Fruit fly (Drosophila melanogaster) whole organism, wandering third instar larva: ENCODE measurements around the gene org-1.

Experiments used
- Abd-B ChIP-seq: fragments of >200 bp; optimal IDR thresholded peaks from 2 replicates; lab custom pipeline; 2017; ENCODE audit warnings: missing biosample characterization, missing genetic modification characterization
- CG32264 ChIP-seq: fragments of 200-800 bp; sonication (Bioruptor generic); optimal IDR thresholded peaks from 2 replicates; lab custom pipeline; 2016; ENCODE audit warnings: missing biosample characterization, missing genetic modification characterization
- CG9705 ChIP-seq: fragments of 200-800 bp; sonication (Bioruptor generic); optimal IDR thresholded peaks from 2 replicates; lab custom pipeline; 2018; ENCODE audit warnings: missing biosample characterization, mild to moderate bottlenecking, missing genetic modification characterization
- CrebA ChIP-seq: fragments of 200-800 bp; sonication (Bioruptor generic); optimal IDR thresholded peaks from 2 replicates; lab custom pipeline; 2016; ENCODE audit warnings: missing biosample characterization, mild to moderate bottlenecking, missing genetic modification characterization, borderline replicate concordance
- Dif ChIP-seq: fragments of 200-275, 200-300 bp; sonication (Bioruptor generic); optimal IDR thresholded peaks from 2 replicates; lab custom pipeline; 2018; ENCODE audit warnings: missing biosample characterization, missing genetic modification characterization; ENCODE audit not compliant: partially characterized antibody
- GATAd ChIP-seq: sonication (Bioruptor generic); optimal IDR thresholded peaks from 2 replicates; lab custom pipeline; 2016; ENCODE audit warnings: missing biosample characterization, missing genetic modification characterization
- HLH106 ChIP-seq: fragments of 200-800 bp; optimal IDR thresholded peaks from 3 replicates; lab custom pipeline; 2019; ENCODE audit warnings: missing biosample characterization, mild to moderate bottlenecking, missing genetic modification characterization, moderate library complexity
- Hnf4 ChIP-seq: fragments of 200-800 bp; sonication (Bioruptor generic); optimal IDR thresholded peaks from 2 replicates; lab custom pipeline; 2016; ENCODE audit warnings: missing biosample characterization, mild to moderate bottlenecking, missing genetic modification characterization
- Hr78 ChIP-seq: fragments of >200 bp; optimal IDR thresholded peaks from 2 replicates; lab custom pipeline; 2017; ENCODE audit warnings: missing biosample characterization, missing genetic modification characterization
- Jra ChIP-seq: sonication (Bioruptor generic); optimal IDR thresholded peaks from 2 replicates; lab custom pipeline; 2016; ENCODE audit warnings: missing biosample characterization, missing genetic modification characterization
- Mio ChIP-seq: sonication (Bioruptor generic); optimal IDR thresholded peaks from 2 replicates; lab custom pipeline; 2016; ENCODE audit warnings: missing biosample characterization, missing genetic modification characterization
- Myc ChIP-seq: fragments of >200 bp; optimal IDR thresholded peaks from 2 replicates; lab custom pipeline; 2017
- N ChIP-seq: fragments of >200 bp; optimal IDR thresholded peaks from 2 replicates; lab custom pipeline; 2018; ENCODE audit warnings: missing biosample characterization, missing external identifiers, missing genetic modification characterization
- OdsH ChIP-seq: fragments of 200-800 bp; sonication (Bioruptor generic); optimal IDR thresholded peaks from 2 replicates; lab custom pipeline; 2016; ENCODE audit warnings: missing biosample characterization, mild to moderate bottlenecking, missing genetic modification characterization
- Rel ChIP-seq, 2 experiments: fragments of 200-800 bp; sonication (Bioruptor generic) in 1 of 2; optimal IDR thresholded peaks; 2 replicates in 1 of 2; 3 replicates in 1 of 2; lab custom pipeline; 2016 to 2019; ENCODE audit warnings: mild to moderate bottlenecking in 2 of 2, missing biosample characterization in 2 of 2, missing genetic modification characterization in 2 of 2, moderate library complexity in 1 of 2
- Sp1 ChIP-seq: fragments of 200-800 bp; sonication (Bioruptor generic); optimal IDR thresholded peaks from 3 replicates; lab custom pipeline; 2019; ENCODE audit warnings: missing biosample characterization, mild to moderate bottlenecking, missing genetic modification characterization, moderate library complexity
- br ChIP-seq: fragments of 200-800 bp; sonication (Bioruptor generic); optimal IDR thresholded peaks from 2 replicates; lab custom pipeline; 2016; ENCODE audit warnings: missing biosample characterization, missing genetic modification characterization
- brk ChIP-seq: fragments of 200-800 bp; sonication (Bioruptor generic); optimal IDR thresholded peaks from 2 replicates; lab custom pipeline; 2016; ENCODE audit warnings: missing biosample characterization, mild to moderate bottlenecking, missing genetic modification characterization
- dl ChIP-seq, 2 experiments: fragments of 175-275, 200-275 bp in 1 of 2; fragments of 200-275 bp in 1 of 2; sonication (Bioruptor generic); optimal IDR thresholded peaks; lab custom pipeline; 2018; ENCODE audit warnings: mild to moderate bottlenecking in 2 of 2, missing biosample characterization in 2 of 2, missing genetic modification characterization in 2 of 2, moderate library complexity in 2 of 2; ENCODE audit not compliant: partially characterized antibody in 2 of 2, insufficient read depth in 1 of 2
- dmrt93B ChIP-seq: fragments of 200-800 bp; sonication (Bioruptor generic); optimal IDR thresholded peaks from 2 replicates; lab custom pipeline; 2018; ENCODE audit warnings: missing biosample characterization, mild to moderate bottlenecking, missing genetic modification characterization
- dsf ChIP-seq: sonication (Bioruptor generic); optimal IDR thresholded peaks from 2 replicates; lab custom pipeline; 2016; ENCODE audit warnings: missing biosample characterization, missing genetic modification characterization, borderline replicate concordance
- ey ChIP-seq: fragments of 200-800 bp; sonication (Bioruptor generic); optimal IDR thresholded peaks from 2 replicates; lab custom pipeline; 2016; ENCODE audit warnings: missing biosample characterization, missing genetic modification characterization
- foxo ChIP-seq, 2 experiments: fragments of 200-800 bp; sonication (Bioruptor generic); optimal IDR thresholded peaks; 2 replicates in 1 of 2; 3 replicates in 1 of 2; lab custom pipeline; 2016 to 2017; ENCODE audit warnings: missing biosample characterization in 2 of 2, missing genetic modification characterization in 2 of 2
- jim ChIP-seq: fragments of 175-275, 200-325 bp; sonication (Bioruptor generic); optimal IDR thresholded peaks from 2 replicates; lab custom pipeline; 2016; ENCODE audit warnings: missing biosample characterization, mild to moderate bottlenecking, missing genetic modification characterization
- lola ChIP-seq: fragments of >200 bp; optimal IDR thresholded peaks from 2 replicates; lab custom pipeline; 2017; ENCODE audit warnings: missing biosample characterization, missing genetic modification characterization
- pan ChIP-seq: fragments of >200 bp; optimal IDR thresholded peaks from 2 replicates; lab custom pipeline; 2017
- psq ChIP-seq: fragments of 200-800 bp; sonication (Bioruptor generic); optimal IDR thresholded peaks from 3 replicates; lab custom pipeline; 2017; ENCODE audit warnings: missing biosample characterization, mild to moderate bottlenecking, missing genetic modification characterization, moderate library complexity
- rgr ChIP-seq: fragments of 200-800 bp; sonication (Bioruptor generic); optimal IDR thresholded peaks from 3 replicates; lab custom pipeline; 2016; ENCODE audit warnings: missing biosample characterization, mild to moderate bottlenecking, missing genetic modification characterization
- sage ChIP-seq: fragments of 200-800 bp; sonication (Bioruptor generic); optimal IDR thresholded peaks from 2 replicates; lab custom pipeline; 2016; ENCODE audit warnings: missing biosample characterization, mild to moderate bottlenecking, missing genetic modification characterization
- sv ChIP-seq: fragments of 200-800 bp; sonication (Bioruptor generic); optimal IDR thresholded peaks from 3 replicates; lab custom pipeline; 2016; ENCODE audit warnings: missing biosample characterization, missing genetic modification characterization
- tai ChIP-seq: sonication (Bioruptor generic); optimal IDR thresholded peaks from 2 replicates; lab custom pipeline; 2016; ENCODE audit warnings: missing biosample characterization, missing genetic modification characterization
- usp ChIP-seq: fragments of >200 bp; optimal IDR thresholded peaks from 2 replicates; lab custom pipeline; 2017; ENCODE audit warnings: missing biosample characterization, missing genetic modification characterization
- woc ChIP-seq: sonication (Bioruptor generic); optimal IDR thresholded peaks from 2 replicates; lab custom pipeline; 2016; ENCODE audit warnings: missing biosample characterization, mild to moderate bottlenecking, missing genetic modification characterization

org-1 gene

dm6 chrX:8452163-8452562, 2.7 kb downstream of the org-1 start:
- TF ChIP-seq Abd-B (GFP tag; lab: Kevin White, UChicago) = no peak
- TF ChIP-seq CG9705 (GFP tag; lab: Kevin White, UChicago) = no peak

dm6 chrX:8450214-8450904, 4.5 kb downstream of the org-1 start:
- TF ChIP-seq foxo (GFP tag; optimal IDR thresholded peaks at IDR 0.05; lab: Kevin White, UChicago) = no peak
- TF ChIP-seq N (GFP tag; lab: Kevin White, UChicago) = no peak
- TF ChIP-seq sv (GFP tag; lab: Kevin White, UChicago) = no peak
- TF ChIP-seq usp (GFP tag; lab: Kevin White, UChicago) = no peak
- TF ChIP-seq lola (GFP tag; lab: Kevin White, UChicago) = no peak
- no peak for TF ChIP-seq dsf (GFP tag; lab: Kevin White, UChicago)
- TF ChIP-seq Jra (GFP tag; lab: Kevin White, UChicago) = no peak
- no peak for TF ChIP-seq psq (GFP tag; lab: Kevin White, UChicago)
- no peak for TF ChIP-seq Hnf4 (GFP tag; lab: Kevin White, UChicago)
- TF ChIP-seq rgr (GFP tag; lab: Kevin White, UChicago) = no peak
- TF ChIP-seq Rel (GFP tag; optimal IDR thresholded peaks at IDR 0.05; lab: Kevin White, UChicago) = no peak
- TF ChIP-seq Rel (tag; optimal IDR thresholded peaks at IDR 0.05; lab: Kevin White, UChicago) = no peak
- no peak for TF ChIP-seq Myc (lab: Kevin White, UChicago)
- no peak for TF ChIP-seq sage (GFP tag; lab: Kevin White, UChicago)
- no peak for TF ChIP-seq brk (GFP tag; lab: Kevin White, UChicago)
- TF ChIP-seq Sp1 (GFP tag; lab: Kevin White, UChicago) = no peak
- no peak for TF ChIP-seq br
- no peak for TF ChIP-seq jim
- no peak for TF ChIP-seq OdsH
- no peak for TF ChIP-seq CrebA
- no peak for TF ChIP-seq Mio (GFP tag; lab: Kevin White, UChicago)

dm6 chrX:8448171-8448570, 6.7 kb downstream of the org-1 start:
- no peak for TF ChIP-seq woc (GFP tag; lab: Kevin White, UChicago)
- no peak for TF ChIP-seq N (GFP tag; lab: Kevin White, UChicago)
- TF ChIP-seq tai (GFP tag; lab: Kevin White, UChicago) = no peak
- no peak for TF ChIP-seq rgr (GFP tag; lab: Kevin White, UChicago)
- TF ChIP-seq ey (GFP tag; lab: Kevin White, UChicago) = no peak
- no peak for TF ChIP-seq dmrt93B (GFP tag; lab: Kevin White, UChicago)

- TF ChIP-seq Jra (GFP tag; lab: Kevin White, UChicago) (no peak), pan (lab: Kevin White, UChicago) (no peak)
These were observed 7.7 kb downstream of the org-1 start for dm6 chrX:8447166-8447565.

dm6 chrX:8444883-8445572, 9.8 kb downstream of the org-1 start:
- TF ChIP-seq HLH106 (tag; lab: Kevin White, UChicago) (peak; percentile 5), Sp1 (GFP tag; lab: Kevin White, UChicago) (peak; percentile 9), foxo (GFP tag; optimal IDR thresholded peaks at IDR 0.05; lab: Kevin White, UChicago) (no peak)

dm6 chrX:8444279-8444678, 10.6 kb downstream of the org-1 start:
- TF ChIP-seq Dif (GFP tag; lab: Kevin White, UChicago) (no peak), dsf (GFP tag; lab: Kevin White, UChicago) (no peak), dl (GFP tag; optimal IDR thresholded peaks at IDR 0.05; lab: Kevin White, UChicago; ENCODE audit: insufficient read depth in 1 of 2, partially characterized antibody in 2 of 2) (no peak), CG9705 (GFP tag; lab: Kevin White, UChicago) (no peak), sage (GFP tag; lab: Kevin White, UChicago) (no peak), CG32264 (GFP tag; lab: Kevin White, UChicago) (no peak), rgr (GFP tag; lab: Kevin White, UChicago) (no peak), Mio (GFP tag; lab: Kevin White, UChicago) (no peak), GATAd (GFP tag; lab: Kevin White, UChicago) (no peak), ey (GFP tag; lab: Kevin White, UChicago) (no peak), Hr78 (GFP tag; lab: Kevin White, UChicago) (no peak), Sp1 (GFP tag; lab: Kevin White, UChicago) (no peak), psq (GFP tag; lab: Kevin White, UChicago) (no peak)
